Worm (Caenorhabditis elegans) whole organism, L1 larva: Measurements from ENCODE around the gene dpy-3.
A peak's percentile ranks its signal among the peaks of the same experiment; 100 is the strongest.

Source experiments
- ceh-82 ChIP-seq, 3 experiments: fragments of 150-350 bp in 1 of 3; sonication (generic microtip) in 2 of 3; optimal IDR thresholded peaks; 2 replicates each; lab custom pipeline; 2014 to 2017; ENCODE audit warnings: missing biosample characterization in 3 of 3, missing genetic modification characterization in 3 of 3
- ces-1 ChIP-seq: fragments of 150-350 bp; optimal IDR thresholded peaks from 2 replicates; lab custom pipeline; 2014; ENCODE audit warnings: missing biosample characterization, missing genetic modification reagents, missing genetic modification characterization
- elt-2 ChIP-seq: sonication (generic microtip); optimal IDR thresholded peaks from 2 replicates; lab custom pipeline; 2016; ENCODE audit warnings: missing genetic modification characterization, mild to moderate bottlenecking, inconsistent platforms, missing compliant biosample characterization, missing genetic modification reagents
- fkh-10 ChIP-seq: sonication (generic microtip); optimal IDR thresholded peaks from 2 replicates; lab custom pipeline; 2017; ENCODE audit warnings: missing biosample characterization, missing genetic modification reagents, missing genetic modification characterization
- fkh-8 ChIP-seq: sonication (generic microtip); optimal IDR thresholded peaks from 2 replicates; lab custom pipeline; 2016; ENCODE audit warnings: mild to moderate bottlenecking, missing genetic modification characterization, missing compliant biosample characterization
- lin-13 ChIP-seq: fragments of 150-350 bp; optimal IDR thresholded peaks from 2 replicates; lab custom pipeline; 2014; ENCODE audit warnings: missing biosample characterization, missing genetic modification reagents, missing genetic modification characterization
- lin-35 ChIP-seq, 2 experiments: fragments of 150-350 bp; optimal IDR thresholded peaks; 2 replicates each; lab custom pipeline; 2014; ENCODE audit warnings: missing biosample characterization in 2 of 2, missing genetic modification characterization in 2 of 2, missing genetic modification reagents in 2 of 2
- mef-2 ChIP-seq: fragments of 150-350 bp; optimal IDR thresholded peaks from 2 replicates; lab custom pipeline; 2014; ENCODE audit warnings: missing biosample characterization, missing genetic modification characterization
- nhr-12 ChIP-seq: sonication (generic microtip); optimal IDR thresholded peaks from 2 replicates; lab custom pipeline; 2017; ENCODE audit warnings: missing biosample characterization, missing genetic modification characterization
- nhr-237 ChIP-seq: fragments of 150-350 bp; optimal IDR thresholded peaks from 2 replicates; lab custom pipeline; 2014; ENCODE audit warnings: missing biosample characterization, missing genetic modification characterization
- sptf-1 ChIP-seq: fragments of 150-350 bp; optimal IDR thresholded peaks from 2 replicates; lab custom pipeline; 2014; ENCODE audit warnings: missing biosample characterization, missing genetic modification characterization
- unc-130 ChIP-seq: fragments of 150-350 bp; optimal IDR thresholded peaks from 2 replicates; lab custom pipeline; 2017; ENCODE audit warnings: missing biosample characterization, missing genetic modification characterization, inconsistent platforms

DNA sequence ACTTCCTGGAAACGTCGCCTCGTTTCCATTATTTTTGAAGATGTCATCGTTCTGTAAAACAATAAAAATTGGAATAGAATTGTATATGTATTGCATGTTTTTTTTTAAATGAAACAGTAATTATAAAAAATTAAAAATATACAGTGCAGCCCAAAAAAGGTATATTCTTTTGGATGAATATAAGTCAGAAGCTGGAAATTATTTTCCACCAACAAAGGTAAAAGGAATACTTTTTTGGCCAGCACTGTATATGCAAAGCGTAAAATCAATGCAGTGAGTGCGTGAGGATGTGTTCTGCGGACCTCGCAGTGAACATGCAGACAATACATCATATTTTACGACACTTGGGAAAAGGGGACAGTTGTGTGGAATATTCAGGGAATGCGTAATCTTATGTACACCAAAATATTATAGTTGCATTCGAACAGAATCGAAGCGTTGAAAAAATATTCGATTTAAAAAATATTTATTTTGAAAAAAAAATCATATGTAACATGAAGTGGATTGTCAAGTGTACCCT is 31.0 kb upstream of the dpy-3 start, which contains the start of gene F48B9.8:
- no peak for TF ChIP-seq nhr-12
- no peak for TF ChIP-seq fkh-8
- peak in 1 of 2 experiments; percentile 48 for TF ChIP-seq lin-35 (GFP tag; optimal IDR thresholded peaks at IDR 0.05; lab: Kevin White, UChicago)
- TF ChIP-seq ceh-82 (tag; optimal IDR thresholded peaks at IDR 0.05; lab: Kevin White, UChicago), result peak in 1 of 3 experiments; percentile 17
- TF ChIP-seq nhr-237, result no peak
- TF ChIP-seq lin-13 (GFP tag; lab: Kevin White, UChicago), result no peak
- no peak for TF ChIP-seq unc-130 (tag; lab: Kevin White, UChicago)
- no peak for TF ChIP-seq mef-2 (tag; lab: Kevin White, UChicago)
- no peak for TF ChIP-seq fkh-10 (GFP tag; lab: Kevin White, UChicago)
- TF ChIP-seq ces-1 (GFP tag; lab: Kevin White, UChicago), result no peak
- TF ChIP-seq sptf-1 (tag; lab: Kevin White, UChicago), result no peak
- no peak for TF ChIP-seq elt-2 (tag; lab: Kevin White, UChicago)
